Worm (Caenorhabditis elegans) whole organism, mixed stage, embryonic: ENCODE results near the gene ttbk-3.
"Not testable (repeated sequence)": the region's sequence is repeated elsewhere in the genome, so short reads cannot be mapped to it uniquely, and the experiment has no call there.

Experiments used
- ces-1 ChIP-seq: fragments of 150-350 bp; optimal IDR thresholded peaks from 2 replicates; lab custom pipeline; 2014; ENCODE audit warnings: missing biosample characterization, missing genetic modification reagents, missing genetic modification characterization
- elt-3 ChIP-seq: fragments of 150-350 bp; optimal IDR thresholded peaks from 2 replicates; lab custom pipeline; 2014; ENCODE audit warnings: missing biosample characterization, missing genetic modification characterization
- ham-2 ChIP-seq: fragments of 200-800 bp; sonication (Bioruptor generic); optimal IDR thresholded peaks from 2 replicates; lab custom pipeline; 2018; ENCODE audit warnings: mild to moderate bottlenecking, missing genetic modification characterization, missing compliant biosample characterization
- mep-1 ChIP-seq: fragments of 150-350 bp; optimal IDR thresholded peaks from 2 replicates; lab custom pipeline; 2017; ENCODE audit warnings: missing biosample characterization, missing genetic modification reagents, missing genetic modification characterization, inconsistent platforms
- nhr-12 ChIP-seq: fragments of 150-350 bp; optimal IDR thresholded peaks from 2 replicates; lab custom pipeline; 2014; ENCODE audit warnings: missing biosample characterization, missing genetic modification characterization
- nhr-2 ChIP-seq: fragments of 150-350 bp; optimal IDR thresholded peaks from 2 replicates; lab custom pipeline; 2014; ENCODE audit warnings: missing biosample characterization, missing genetic modification characterization
- nhr-237 ChIP-seq: fragments of 150-350 bp; optimal IDR thresholded peaks from 2 replicates; lab custom pipeline; 2014; ENCODE audit warnings: missing biosample characterization, missing genetic modification characterization
- nhr-76 ChIP-seq: sonication (generic microtip); optimal IDR thresholded peaks from 2 replicates; lab custom pipeline; 2017; ENCODE audit warnings: missing biosample characterization, missing genetic modification characterization
- snpc-4 ChIP-seq: fragments of 150-350 bp; optimal IDR thresholded peaks from 2 replicates; lab custom pipeline; 2014; ENCODE audit warnings: missing biosample characterization, missing genetic modification characterization
- sptf-1 ChIP-seq: sonication (generic microtip); optimal IDR thresholded peaks from 2 replicates; lab custom pipeline; 2017; ENCODE audit warnings: mild to moderate bottlenecking, missing genetic modification characterization, moderate library complexity, missing compliant biosample characterization
- unc-120 ChIP-seq: sonication (generic microtip); optimal IDR thresholded peaks from 2 replicates; lab custom pipeline; 2017; ENCODE audit warnings: missing genetic modification characterization, missing compliant biosample characterization; ENCODE audit not compliant: poor library complexity, severe bottlenecking
- unc-39 ChIP-seq: fragments of 150-350 bp; optimal IDR thresholded peaks from 2 replicates; lab custom pipeline; 2014; ENCODE audit warnings: missing biosample characterization, missing genetic modification characterization
- unc-62 ChIP-seq: fragments of 150-350 bp; optimal IDR thresholded peaks from 2 replicates; lab custom pipeline; 2014; ENCODE audit warnings: missing biosample characterization, missing genetic modification reagents, missing genetic modification characterization
- ztf-11 ChIP-seq: fragments of 150-350 bp; optimal IDR thresholded peaks from 2 replicates; lab custom pipeline; 2014; ENCODE audit warnings: missing biosample characterization, missing genetic modification characterization

DNA sequence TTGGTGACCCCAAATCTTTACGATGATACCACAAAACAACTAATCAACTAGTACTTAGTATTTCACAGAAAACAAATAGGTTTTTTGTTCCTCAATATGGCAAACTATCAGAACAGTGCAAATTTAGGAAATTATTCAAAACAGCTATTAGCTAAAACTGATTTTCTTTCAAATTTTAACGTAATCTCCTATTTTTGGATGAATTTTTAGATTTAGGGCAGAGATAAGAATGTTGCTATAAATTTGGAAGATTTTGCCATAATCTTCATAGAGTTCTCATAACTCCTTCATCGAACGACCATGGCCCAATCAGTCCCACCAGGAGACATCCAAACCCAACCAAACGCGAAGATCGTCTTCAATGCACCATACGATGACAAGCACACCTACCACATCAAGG is 52.4 kb downstream of the ttbk-3 start, which contains the start of gene msp-10:
- not testable (repeated sequence) for TF ChIP-seq elt-3 (tag; lab: Kevin White, UChicago); nhr-237 (tag; lab: Kevin White, UChicago); ztf-11 (tag; lab: Kevin White, UChicago); unc-120 (tag; lab: Kevin White, UChicago); nhr-12 (tag; lab: Kevin White, UChicago); nhr-2 (tag; lab: Kevin White, UChicago); snpc-4 (tag; lab: Kevin White, UChicago); unc-62 (GFP tag; lab: Kevin White, UChicago); ham-2; nhr-76 (tag; lab: Kevin White, UChicago); ces-1; sptf-1; mep-1; unc-39
